Fruit fly (Drosophila melanogaster) whole organism, embryonic: Measurements from ENCODE around the gene CG18135.

Experiments used
- Antp ChIP-seq: fragments of 200-800 bp; sonication (Bioruptor generic); optimal IDR thresholded peaks from 3 replicates; lab custom pipeline; 2016; ENCODE audit warnings: missing biosample characterization, missing genetic modification characterization
- Atf-2 ChIP-seq: fragments of 200-800 bp; sonication (Bioruptor generic); optimal IDR thresholded peaks from 2 replicates; lab custom pipeline; 2016; ENCODE audit warnings: missing biosample characterization, missing genetic modification characterization
- B-H1 ChIP-seq: fragments of 200-800 bp; sonication (Bioruptor generic); IDR thresholded peaks from 3 replicates; pipeline ENCODE4 v1.3.6; 2022; ENCODE audit warnings: missing biosample characterization, missing genetic modification characterization
- Blimp-1 ChIP-seq: fragments of 200-800 bp; sonication (Bioruptor generic); optimal IDR thresholded peaks from 3 replicates; lab custom pipeline; 2018; ENCODE audit warnings: missing biosample characterization, missing genetic modification characterization, mild to moderate bottlenecking, moderate library complexity, missing genetic modification reagents
- CG10147 ChIP-seq: fragments of 200-800 bp; sonication (Bioruptor generic); optimal IDR thresholded peaks from 2 replicates; lab custom pipeline; 2019; ENCODE audit warnings: missing biosample characterization, mild to moderate bottlenecking, missing genetic modification characterization, moderate library complexity
- CG11504 ChIP-seq: fragments of 200-800 bp; sonication (Bioruptor generic); optimal IDR thresholded peaks from 3 replicates; lab custom pipeline; 2019; ENCODE audit warnings: missing biosample characterization, mild to moderate bottlenecking, missing genetic modification characterization, moderate library complexity
- CG12071 ChIP-seq: fragments of 200-800 bp; sonication (Bioruptor generic); optimal IDR thresholded peaks from 3 replicates; lab custom pipeline; 2018; ENCODE audit warnings: missing biosample characterization, mild to moderate bottlenecking, missing genetic modification characterization
- CG12155 ChIP-seq: fragments of 200-800 bp; sonication (Bioruptor generic); optimal IDR thresholded peaks from 3 replicates; lab custom pipeline; 2016; ENCODE audit warnings: missing biosample characterization, missing genetic modification characterization
- CG12942 ChIP-seq: fragments of 200-800 bp; sonication (Bioruptor generic); optimal IDR thresholded peaks from 3 replicates; lab custom pipeline; 2016; ENCODE audit warnings: missing biosample characterization, missing genetic modification characterization
- CG14441 ChIP-seq: fragments of 200-800 bp; sonication (Bioruptor generic); IDR thresholded peaks from 2 replicates; pipeline ENCODE4 v1.3.6; 2022; ENCODE audit warnings: missing biosample characterization, missing genetic modification characterization
- CG1529 ChIP-seq: fragments of 200-800 bp; sonication (Bioruptor generic); optimal IDR thresholded peaks from 3 replicates; lab custom pipeline; 2018; ENCODE audit warnings: missing biosample characterization, missing genetic modification characterization
- CG15479 ChIP-seq: fragments of 200-800 bp; sonication (Bioruptor generic); optimal IDR thresholded peaks from 3 replicates; lab custom pipeline; 2019; ENCODE audit warnings: missing biosample characterization, mild to moderate bottlenecking, missing genetic modification characterization, moderate library complexity
- CG16779 ChIP-seq: fragments of 200-800 bp; sonication (Bioruptor generic); IDR thresholded peaks from 2 replicates; pipeline ENCODE4 v1.3.6; 2022; ENCODE audit warnings: missing biosample characterization, missing genetic modification characterization
- CG17385 ChIP-seq: fragments of 200-800 bp; sonication (Bioruptor generic); optimal IDR thresholded peaks from 3 replicates; lab custom pipeline; 2018; ENCODE audit warnings: missing biosample characterization, mild to moderate bottlenecking, missing genetic modification characterization
- CG1832 ChIP-seq: fragments of 200-800 bp; sonication (Bioruptor generic); optimal IDR thresholded peaks from 2 replicates; lab custom pipeline; 2017; ENCODE audit warnings: missing biosample characterization, mild to moderate bottlenecking, missing genetic modification characterization, inconsistent platforms
- CG18619 ChIP-seq: fragments of 200-800 bp; sonication (Bioruptor generic); optimal IDR thresholded peaks from 3 replicates; lab custom pipeline; 2017; ENCODE audit warnings: missing biosample characterization, mild to moderate bottlenecking, missing genetic modification characterization
- CG2889 ChIP-seq: fragments of 200-800 bp; sonication (Bioruptor generic); IDR thresholded peaks from 3 replicates; pipeline ENCODE4 v1.3.6; 2022; ENCODE audit warnings: missing biosample characterization, missing genetic modification characterization
- CG32532 ChIP-seq: fragments of 200-800 bp; sonication (Bioruptor generic); IDR thresholded peaks from 2 replicates; pipeline ENCODE4 v1.3.6; 2022; ENCODE audit warnings: missing biosample characterization, missing genetic modification characterization
- CG3407 ChIP-seq: fragments of 200-800 bp; sonication (Bioruptor generic); optimal IDR thresholded peaks from 2 replicates; lab custom pipeline; 2018; ENCODE audit warnings: missing biosample characterization, mild to moderate bottlenecking, missing genetic modification characterization
- CG4328 ChIP-seq: fragments of 200-800 bp; sonication (Bioruptor generic); optimal IDR thresholded peaks from 3 replicates; lab custom pipeline; 2017; ENCODE audit warnings: missing biosample characterization, missing genetic modification reagents, missing genetic modification characterization
- CG5245 ChIP-seq: fragments of 200-800 bp; sonication (Bioruptor generic); optimal IDR thresholded peaks from 3 replicates; lab custom pipeline; 2016; ENCODE audit warnings: missing biosample characterization, missing genetic modification characterization
- CG9876 ChIP-seq: fragments of 200-800 bp; sonication (Bioruptor generic); optimal IDR thresholded peaks from 2 replicates; lab custom pipeline; 2016; ENCODE audit warnings: missing biosample characterization, missing genetic modification characterization
- Dfd ChIP-seq, 2 experiments: fragments of >200 bp; optimal IDR thresholded peaks; 2 replicates each; lab custom pipeline; 2017; ENCODE audit warnings: missing biosample characterization in 2 of 2, missing genetic modification characterization in 2 of 2
- HmgD ChIP-seq: fragments of 200-800 bp; sonication (Bioruptor generic); optimal IDR thresholded peaks from 3 replicates; lab custom pipeline; 2016; ENCODE audit warnings: missing biosample characterization, missing genetic modification characterization
- MBD-R2 ChIP-seq: fragments of 200-800 bp; sonication (Bioruptor generic); IDR thresholded peaks from 2 replicates; pipeline ENCODE4 v1.3.6; 2022; ENCODE audit warnings: missing biosample characterization, missing genetic modification characterization
- Med ChIP-seq: fragments of 200-800 bp; sonication (Bioruptor generic); peaks from one replicate; lab custom pipeline; 2016; ENCODE audit warnings: missing biosample characterization, missing genetic modification characterization, mild to moderate bottlenecking, inconsistent platforms, moderate library complexity
- Myb ChIP-seq: fragments of 200-800 bp; sonication (Bioruptor generic); optimal IDR thresholded peaks from 2 replicates; lab custom pipeline; 2016; ENCODE audit warnings: missing biosample characterization, missing genetic modification characterization
- Nf-YB ChIP-seq: fragments of 200-800 bp; sonication (Bioruptor generic); optimal IDR thresholded peaks from 3 replicates; lab custom pipeline; 2019; ENCODE audit warnings: missing biosample characterization, mild to moderate bottlenecking, missing genetic modification characterization, moderate library complexity
- Side ChIP-seq: fragments of 200-800 bp; sonication (Bioruptor generic); optimal IDR thresholded peaks from 2 replicates; lab custom pipeline; 2016; ENCODE audit warnings: missing biosample characterization, missing genetic modification characterization
- bab2 ChIP-seq: fragments of 200-800 bp; sonication (Bioruptor generic); optimal IDR thresholded peaks from 2 replicates; lab custom pipeline; 2016; ENCODE audit warnings: missing biosample characterization, missing genetic modification characterization
- cas ChIP-seq: fragments of 200-800 bp; sonication (Bioruptor generic); IDR thresholded peaks from 2 replicates; pipeline ENCODE4 v1.3.6; 2022; ENCODE audit warnings: missing biosample characterization, missing genetic modification characterization
- corto ChIP-seq: fragments of 200-800 bp; sonication (Bioruptor generic); optimal IDR thresholded peaks from 2 replicates; lab custom pipeline; 2016; ENCODE audit warnings: missing biosample characterization, mild to moderate bottlenecking, missing genetic modification characterization, moderate library complexity
- dimm ChIP-seq: fragments of 200-800 bp; sonication (Bioruptor generic); IDR thresholded peaks from 2 replicates; pipeline ENCODE4 v1.3.6; 2022; ENCODE audit warnings: missing biosample characterization, missing genetic modification characterization
- dysf ChIP-seq: fragments of 200-800 bp; sonication (Bioruptor generic); IDR thresholded peaks from 3 replicates; pipeline ENCODE4 v1.3.6; 2022; ENCODE audit warnings: missing biosample characterization, missing genetic modification characterization
- gcm2 ChIP-seq: fragments of 200-800 bp; sonication (Bioruptor generic); optimal IDR thresholded peaks from 2 replicates; lab custom pipeline; 2016; ENCODE audit warnings: missing biosample characterization, missing genetic modification characterization
- gem ChIP-seq: fragments of 200-800 bp; sonication (Bioruptor generic); optimal IDR thresholded peaks from 2 replicates; lab custom pipeline; 2019; ENCODE audit warnings: missing biosample characterization, mild to moderate bottlenecking, missing genetic modification characterization, moderate library complexity
- grau ChIP-seq: fragments of 200-800 bp; optimal IDR thresholded peaks from 3 replicates; lab custom pipeline; 2019; ENCODE audit warnings: missing biosample characterization, mild to moderate bottlenecking, missing genetic modification characterization, moderate library complexity
- gsb ChIP-seq: fragments of 200-800 bp; sonication (Bioruptor generic); IDR thresholded peaks from 2 replicates; pipeline ENCODE4 v1.3.6; 2022; ENCODE audit warnings: missing biosample characterization, missing genetic modification characterization
- gsb-n ChIP-seq: fragments of 200-800 bp; sonication (Bioruptor generic); optimal IDR thresholded peaks from 3 replicates; lab custom pipeline; 2018; ENCODE audit warnings: missing biosample characterization, mild to moderate bottlenecking, missing genetic modification characterization
- hkb ChIP-seq, 2 experiments: fragments of 200-800 bp in 1 of 2; fragments of >200 bp in 1 of 2; sonication (Bioruptor generic) in 1 of 2; IDR thresholded peaks in 1 of 2; optimal IDR thresholded peaks in 1 of 2; 2 replicates each; pipeline versions ENCODE4 v1.3.6 to Lab custom; 2017 to 2022; ENCODE audit warnings: missing biosample characterization in 1 of 2, missing genetic modification characterization in 1 of 2
- insv ChIP-seq, 2 experiments: fragments of 200-800 bp; sonication (Bioruptor generic); optimal IDR thresholded peaks; 3 replicates each; lab custom pipeline; 2016 to 2018; ENCODE audit warnings: missing biosample characterization in 2 of 2, missing genetic modification characterization in 2 of 2
- jumu ChIP-seq: fragments of 200-800 bp; sonication (Bioruptor generic); optimal IDR thresholded peaks from 3 replicates; lab custom pipeline; 2016; ENCODE audit warnings: missing biosample characterization, missing genetic modification characterization
- kay ChIP-seq: fragments of 200-800 bp; sonication (Bioruptor generic); optimal IDR thresholded peaks from 2 replicates; lab custom pipeline; 2016; ENCODE audit warnings: missing biosample characterization, missing genetic modification characterization
- mirr ChIP-seq: fragments of 200-800 bp; sonication (Bioruptor generic); optimal IDR thresholded peaks from 3 replicates; lab custom pipeline; 2018; ENCODE audit warnings: missing biosample characterization, mild to moderate bottlenecking, missing genetic modification characterization
- otp ChIP-seq: fragments of 200-800 bp; sonication (Bioruptor generic); IDR thresholded peaks from 3 replicates; pipeline ENCODE4, ENCODE4 v1.3.6; 2022; ENCODE audit warnings: missing biosample characterization, missing genetic modification characterization
- prd ChIP-seq, 3 experiments: fragments of >200 bp in 2 of 3; fragments of 200-800 bp in 1 of 3; sonication (Bioruptor generic) in 1 of 3; optimal IDR thresholded peaks in 2 of 3; IDR thresholded peaks in 1 of 3; 2 replicates in 2 of 3; 3 replicates in 1 of 3; pipeline versions ENCODE4 v1.3.6 to Lab custom; 2017 to 2022; ENCODE audit warnings: missing biosample characterization in 1 of 3, missing genetic modification characterization in 1 of 3
- ranshi ChIP-seq: fragments of 200-800 bp; sonication (Bioruptor generic); IDR thresholded peaks from 2 replicates; pipeline ENCODE4 v1.3.6; 2022; ENCODE audit warnings: missing biosample characterization, missing genetic modification characterization
- row ChIP-seq: fragments of 200-800 bp; sonication (Bioruptor generic); IDR thresholded peaks from 3 replicates; pipeline ENCODE4 v1.3.6; 2022; ENCODE audit warnings: missing biosample characterization, missing genetic modification characterization
- run ChIP-seq: fragments of 200-800 bp; sonication (Bioruptor generic); optimal IDR thresholded peaks from 3 replicates; lab custom pipeline; 2018; ENCODE audit warnings: missing biosample characterization, mild to moderate bottlenecking, missing genetic modification characterization
- tna ChIP-seq: fragments of 200-800 bp; sonication (Bioruptor generic); IDR thresholded peaks from 2 replicates; pipeline ENCODE4 v1.3.6; 2022; ENCODE audit warnings: missing biosample characterization, missing genetic modification characterization; ENCODE audit not compliant: partially characterized antibody

Gene CG18135

DNA sequence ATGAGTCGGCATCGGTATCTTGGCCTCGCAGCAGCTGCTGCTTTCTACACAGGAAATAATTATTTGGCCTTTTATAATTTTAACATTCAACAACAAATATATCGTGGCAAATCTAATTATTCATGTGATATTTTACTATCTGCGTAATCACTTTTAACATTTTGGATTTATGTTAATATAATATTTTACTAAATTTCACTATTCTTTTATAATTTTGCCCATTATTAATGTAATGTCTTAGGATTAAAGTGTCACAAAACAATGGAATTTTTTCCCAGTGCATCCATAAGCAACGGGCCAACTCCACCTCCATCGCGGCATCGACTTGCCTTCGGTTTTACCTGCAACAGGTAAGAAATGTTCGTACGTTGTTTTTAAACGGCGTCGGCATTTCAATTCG, 44.4 kb upstream of the CG18135 start (continued):
- TF ChIP-seq row (GFP tag; lab: Robert Waterston, UW) = peak; percentile 79
- TF ChIP-seq ranshi = peak; percentile 64; the same call in 1 of the 2 replicates
- peak; percentile 71 for TF ChIP-seq CG10147 (GFP tag; lab: Kevin White, UChicago)
- TF ChIP-seq kay (GFP tag; lab: Kevin White, UChicago) = peak; percentile 48
- TF ChIP-seq bab2 = no peak
- TF ChIP-seq cas (GFP tag; lab: Robert Waterston, UW) = no peak
- TF ChIP-seq insv (GFP tag; optimal IDR thresholded peaks at IDR 0.05; lab: Kevin White, UChicago) = peak in 1 of 2 experiments; percentile 6
- peak; percentile 91 for TF ChIP-seq Blimp-1 (GFP tag; lab: Kevin White, UChicago)
- TF ChIP-seq Atf-2 (GFP tag; lab: Kevin White, UChicago) = peak; percentile 4
- no peak for TF ChIP-seq Dfd (GFP tag; optimal IDR thresholded peaks at IDR 0.05; lab: Kevin White, UChicago)
- peak; percentile 81 for TF ChIP-seq CG1529 (GFP tag; lab: Kevin White, UChicago)
- no peak for TF ChIP-seq Side (GFP tag; lab: Kevin White, UChicago)
- peak; percentile 95 for TF ChIP-seq gem
- peak; percentile 29; the same call in 2 of the 3 replicates for TF ChIP-seq B-H1 (GFP tag; lab: Robert Waterston, UW)
- peak; percentile 89 for TF ChIP-seq grau (tag; lab: Kevin White, UChicago)
- peak; percentile 60 for TF ChIP-seq CG18619 (GFP tag; lab: Kevin White, UChicago)
- peak; percentile 79 for TF ChIP-seq CG17385 (GFP tag; lab: Kevin White, UChicago)
- peak; percentile 57 for TF ChIP-seq CG4328 (GFP tag; lab: Kevin White, UChicago)
- TF ChIP-seq Med (GFP tag; lab: Kevin White, UChicago) = peak; percentile 66
- TF ChIP-seq jumu (GFP tag; lab: Kevin White, UChicago) = peak; percentile 7
- TF ChIP-seq CG2889 (GFP tag; lab: Robert Waterston, UW) = peak; percentile 50; the same call in 1 of the 3 replicates
- no peak for TF ChIP-seq hkb (optimal IDR thresholded peaks at IDR 0.05; lab: Kevin White, UChicago)
- peak; percentile 75 for TF ChIP-seq hkb (GFP tag; IDR thresholded peaks at IDR 0.05; lab: Robert Waterston, UW)
- no peak for TF ChIP-seq prd (optimal IDR thresholded peaks at IDR 0.05; lab: Kevin White, UChicago)
- peak; percentile 91 for TF ChIP-seq prd (GFP tag; IDR thresholded peaks at IDR 0.05; lab: Robert Waterston, UW)
- TF ChIP-seq CG12071 (GFP tag; lab: Kevin White, UChicago) = no peak
- TF ChIP-seq gsb (GFP tag; lab: Robert Waterston, UW) = no peak
- peak; percentile 91 for TF ChIP-seq CG11504 (tag; lab: Kevin White, UChicago)
- TF ChIP-seq run (tag; lab: Kevin White, UChicago) = peak; percentile 79
- peak; percentile 56; the same call in 1 of the 2 replicates for TF ChIP-seq CG14441
- TF ChIP-seq CG12155 = peak; percentile 71
- TF ChIP-seq dysf (GFP tag; lab: Robert Waterston, UW) = peak; percentile 79
- TF ChIP-seq gcm2 = peak; percentile 4
- no peak for TF ChIP-seq CG16779 (GFP tag; lab: Robert Waterston, UW)
- TF ChIP-seq otp (GFP tag; lab: Robert Waterston, UW) = no peak
- TF ChIP-seq CG1832 (GFP tag; lab: Kevin White, UChicago) = no peak
- no peak for TF ChIP-seq HmgD
- no peak for TF ChIP-seq corto (GFP tag; lab: Kevin White, UChicago)
- no peak for TF ChIP-seq CG9876 (GFP tag; lab: Kevin White, UChicago)
- peak; percentile 79 for TF ChIP-seq CG3407 (GFP tag; lab: Kevin White, UChicago)
- no peak; the same call in 1 of the 2 replicates for TF ChIP-seq CG32532
- peak; percentile 74 for TF ChIP-seq Nf-YB (GFP tag; lab: Kevin White, UChicago)
- TF ChIP-seq Myb (GFP tag; lab: Kevin White, UChicago) = no peak
- TF ChIP-seq CG15479 (GFP tag; lab: Kevin White, UChicago) = peak; percentile 63
- no peak for TF ChIP-seq dimm (GFP tag; lab: Robert Waterston, UW)
- TF ChIP-seq tna (GFP tag; lab: Robert Waterston, UW) = no peak
- TF ChIP-seq CG5245 (GFP tag; lab: Kevin White, UChicago) = peak; percentile 59
- no peak for TF ChIP-seq Antp
- peak; percentile 94 for TF ChIP-seq gsb-n (tag; lab: Kevin White, UChicago)
- TF ChIP-seq CG12942 (GFP tag; lab: Kevin White, UChicago) = peak; percentile 65
- TF ChIP-seq mirr (GFP tag; lab: Kevin White, UChicago) = no peak
- no peak for TF ChIP-seq MBD-R2 (GFP tag; lab: Robert Waterston, UW)
